Worm (Caenorhabditis elegans) whole organism, L3 larva: ENCODE measurements around the gene str-169.

ENCODE experiments used
- nhr-12 ChIP-seq: fragments of 150-350 bp; optimal IDR thresholded peaks from 2 replicates; lab custom pipeline; 2014; ENCODE audit warnings: missing biosample characterization, missing genetic modification characterization
- zag-1 ChIP-seq: fragments of 150-350 bp; optimal IDR thresholded peaks from 2 replicates; lab custom pipeline; 2014; ENCODE audit warnings: missing biosample characterization, missing genetic modification characterization

DNA sequence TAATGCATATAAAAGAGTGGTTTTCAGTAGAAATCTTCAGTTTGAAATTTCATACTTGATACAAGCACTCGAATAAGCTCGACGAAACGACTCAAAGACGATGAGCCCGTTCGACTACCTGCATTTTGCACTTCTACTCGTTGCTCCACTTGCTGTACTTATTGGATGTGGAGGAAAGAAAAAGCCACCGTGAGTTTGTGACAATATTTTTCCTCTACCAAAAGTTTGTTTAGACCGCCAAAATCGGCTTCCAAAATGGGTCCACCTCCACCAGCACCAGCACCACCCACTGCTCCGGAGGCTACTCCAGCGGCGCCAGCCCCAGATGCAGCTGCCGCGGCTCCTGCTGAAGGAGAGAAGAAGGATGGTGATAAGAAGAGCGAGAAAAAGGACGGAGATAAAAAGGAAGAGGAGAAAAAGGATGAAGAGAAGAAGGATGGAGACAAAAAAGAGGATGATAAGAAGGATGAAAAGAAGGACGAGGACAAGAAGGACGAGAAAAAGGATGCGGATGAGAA, 31.4 kb downstream of the str-169 start, which contains the start of gene E03H12.5:
- TF ChIP-seq zag-1 (tag; lab: Kevin White, UChicago) (no peak), nhr-12 (no peak)
